Worm (Caenorhabditis elegans) whole organism, late embryonic: ENCODE results near the gene T01C1.4.

ENCODE experiments used
- C38D4.7 ChIP-seq: fragments of 200-800 bp; sonication (Bioruptor generic); optimal IDR thresholded peaks from 2 replicates; lab custom pipeline; 2018; ENCODE audit warnings: mild to moderate bottlenecking, missing genetic modification characterization, moderate library complexity, missing compliant biosample characterization
- K02D7.2 ChIP-seq: sonication (generic microtip); optimal IDR thresholded peaks from 2 replicates; lab custom pipeline; 2017; ENCODE audit warnings: mild to moderate bottlenecking, missing genetic modification characterization, missing compliant biosample characterization
- K09A11.1 ChIP-seq: sonication (generic microtip); optimal IDR thresholded peaks from 2 replicates; lab custom pipeline; 2017; ENCODE audit warnings: antibody characterized with exemption, mild to moderate bottlenecking, missing genetic modification characterization, missing compliant biosample characterization; ENCODE audit not compliant: insufficient read depth
- T23F11.4 ChIP-seq: fragments of 200-800 bp; sonication (Bioruptor generic); optimal IDR thresholded peaks from 2 replicates; lab custom pipeline; 2018; ENCODE audit warnings: mild to moderate bottlenecking, missing genetic modification characterization, missing compliant biosample characterization
- Y22D7AL.16 ChIP-seq: sonication (generic microtip); optimal IDR thresholded peaks from 2 replicates; lab custom pipeline; 2016; ENCODE audit warnings: missing genetic modification characterization, missing compliant biosample characterization
- ahr-1 ChIP-seq: sonication (generic microtip); optimal IDR thresholded peaks from 2 replicates; lab custom pipeline; 2016; ENCODE audit warnings: missing genetic modification characterization, missing compliant biosample characterization
- ceh-14 ChIP-seq: sonication (generic microtip); optimal IDR thresholded peaks from 2 replicates; lab custom pipeline; 2016; ENCODE audit warnings: missing genotype, missing genetic modification characterization, missing compliant biosample characterization
- ceh-19 ChIP-seq: fragments of 200-800 bp; sonication (Bioruptor generic); optimal IDR thresholded peaks from 2 replicates; lab custom pipeline; 2018; ENCODE audit warnings: mild to moderate bottlenecking, missing genetic modification characterization, missing compliant biosample characterization
- ceh-30 ChIP-seq: fragments of 150-350 bp; optimal IDR thresholded peaks from 2 replicates; lab custom pipeline; 2014; ENCODE audit warnings: missing biosample characterization, missing genetic modification characterization
- ceh-34 ChIP-seq: sonication (generic microtip); optimal IDR thresholded peaks from 2 replicates; lab custom pipeline; 2016; ENCODE audit warnings: mild to moderate bottlenecking, missing genetic modification characterization, missing compliant biosample characterization
- ceh-48 ChIP-seq: sonication (generic microtip); optimal IDR thresholded peaks from 2 replicates; lab custom pipeline; 2016; ENCODE audit warnings: missing genetic modification characterization, inconsistent platforms, missing compliant biosample characterization
- ceh-9 ChIP-seq: sonication (generic microtip); optimal IDR thresholded peaks from 2 replicates; lab custom pipeline; 2016; ENCODE audit warnings: mild to moderate bottlenecking, missing genetic modification characterization, inconsistent platforms, missing compliant biosample characterization
- che-1 ChIP-seq: sonication (generic microtip); optimal IDR thresholded peaks from 2 replicates; lab custom pipeline; 2016; ENCODE audit warnings: mild to moderate bottlenecking, missing genetic modification characterization, missing compliant biosample characterization
- elt-2 ChIP-seq: sonication (generic microtip); optimal IDR thresholded peaks from 2 replicates; lab custom pipeline; 2016; ENCODE audit warnings: missing genetic modification reagents, missing genetic modification characterization, missing compliant biosample characterization
- eyg-1 ChIP-seq: sonication (generic microtip); optimal IDR thresholded peaks from 2 replicates; lab custom pipeline; 2016; ENCODE audit warnings: missing genotype, missing genetic modification characterization, missing compliant biosample characterization
- fax-1 ChIP-seq: sonication (generic microtip); optimal IDR thresholded peaks from 2 replicates; lab custom pipeline; 2016; ENCODE audit warnings: missing genotype, missing genetic modification characterization, missing compliant biosample characterization
- gmeb-2 ChIP-seq: sonication (generic microtip); optimal IDR thresholded peaks from 2 replicates; lab custom pipeline; 2016; ENCODE audit warnings: missing genetic modification characterization, inconsistent platforms, missing compliant biosample characterization
- hlh-13 ChIP-seq: fragments of 200-800 bp; sonication (Bioruptor generic); optimal IDR thresholded peaks from 2 replicates; lab custom pipeline; 2018; ENCODE audit warnings: mild to moderate bottlenecking, missing genetic modification characterization, missing compliant biosample characterization
- hlh-30 ChIP-seq: sonication (generic microtip); optimal IDR thresholded peaks from 2 replicates; lab custom pipeline; 2017; ENCODE audit warnings: antibody characterized with exemption, missing genetic modification characterization, missing compliant biosample characterization; ENCODE audit not compliant: insufficient read depth
- hlh-8 ChIP-seq: sonication (generic microtip); optimal IDR thresholded peaks from 2 replicates; lab custom pipeline; 2016; ENCODE audit warnings: missing genotype, missing genetic modification characterization, missing compliant biosample characterization
- lin-11 ChIP-seq: fragments of 200-800 bp; sonication (Bioruptor generic); optimal IDR thresholded peaks from 2 replicates; lab custom pipeline; 2018; ENCODE audit warnings: mild to moderate bottlenecking, missing genetic modification characterization, missing compliant biosample characterization
- nfya-1 ChIP-seq: sonication (generic microtip); optimal IDR thresholded peaks from 2 replicates; lab custom pipeline; 2017; ENCODE audit warnings: missing genetic modification characterization, mild to moderate bottlenecking, missing compliant biosample characterization, antibody characterized with exemption, moderate library complexity
- odd-2 ChIP-seq: sonication (generic microtip); optimal IDR thresholded peaks from 2 replicates; lab custom pipeline; 2017; ENCODE audit warnings: antibody characterized with exemption, mild to moderate bottlenecking, missing genetic modification characterization, missing compliant biosample characterization
- pag-3 ChIP-seq: sonication (generic microtip); optimal IDR thresholded peaks from 2 replicates; lab custom pipeline; 2016; ENCODE audit warnings: missing compliant biosample characterization, missing genetic modification characterization, borderline replicate concordance
- pat-9 ChIP-seq: fragments of 200-800 bp; sonication (Bioruptor generic); optimal IDR thresholded peaks from 2 replicates; lab custom pipeline; 2018; ENCODE audit warnings: mild to moderate bottlenecking, missing genetic modification characterization, moderate library complexity, missing compliant biosample characterization
- pha-2 ChIP-seq: sonication (generic microtip); optimal IDR thresholded peaks from 2 replicates; lab custom pipeline; 2017; ENCODE audit warnings: mild to moderate bottlenecking, missing genetic modification characterization, missing compliant biosample characterization
- ref-2 ChIP-seq: sonication (generic microtip); optimal IDR thresholded peaks from 2 replicates; lab custom pipeline; 2016; ENCODE audit warnings: missing genetic modification characterization, missing compliant biosample characterization
- sdc-2 ChIP-seq: sonication (generic microtip); optimal IDR thresholded peaks from 2 replicates; lab custom pipeline; 2016; ENCODE audit warnings: missing genotype, missing genetic modification characterization, missing compliant biosample characterization
- sox-2 ChIP-seq: fragments of 200-800 bp; sonication (Bioruptor generic); IDR thresholded peaks from 2 replicates; pipeline ENCODE4 v1.3.6; 2022; ENCODE audit warnings: missing genetic modification reagents, missing genetic modification characterization, missing compliant biosample characterization
- tbx-2 ChIP-seq: sonication (generic microtip); optimal IDR thresholded peaks from 2 replicates; lab custom pipeline; 2016; ENCODE audit warnings: missing genetic modification characterization, missing compliant biosample characterization
- ttx-3 ChIP-seq: sonication (generic microtip); optimal IDR thresholded peaks from 2 replicates; lab custom pipeline; 2016; ENCODE audit warnings: missing genetic modification reagents, missing genetic modification characterization, missing compliant biosample characterization
- unc-3 ChIP-seq, 2 experiments: fragments of 200-800 bp in 1 of 2; sonication (Bioruptor generic) in 1 of 2; sonication (generic microtip) in 1 of 2; conservative IDR thresholded peaks in 1 of 2; optimal IDR thresholded peaks in 1 of 2; 2 replicates each; pipeline versions ENCODE4 v1.3.6 to Lab custom; 2016 to 2022; ENCODE audit warnings: missing compliant biosample characterization in 2 of 2, missing genetic modification characterization in 2 of 2, missing genetic modification reagents in 1 of 2
- unc-42 ChIP-seq: sonication (generic microtip); optimal IDR thresholded peaks from 2 replicates; lab custom pipeline; 2016; ENCODE audit warnings: missing genotype, missing genetic modification characterization, missing compliant biosample characterization
- unc-55 ChIP-seq: sonication (generic microtip); optimal IDR thresholded peaks from 2 replicates; lab custom pipeline; 2017; ENCODE audit warnings: missing biosample characterization, missing genetic modification reagents, missing genetic modification characterization
- unc-86 ChIP-seq: sonication (generic microtip); optimal IDR thresholded peaks from 2 replicates; lab custom pipeline; 2016; ENCODE audit warnings: missing genetic modification characterization, missing compliant biosample characterization

T01C1.4 gene

ce11 chrX:10756185-10756584 is 39.3 kb upstream of the T01C1.4 start:
- TF ChIP-seq ttx-3 (tag; lab: Kevin White, UChicago) (no peak), sdc-2 (peak; percentile 94), ceh-14 (no peak), ceh-34 (no peak), nfya-1 (tag; lab: Kevin White, UChicago) (no peak)

- peak; percentile 95 for TF ChIP-seq elt-2
- TF ChIP-seq odd-2 (tag; lab: Kevin White, UChicago), result no peak
- TF ChIP-seq, all 69 proteins: peak for 1
Measured at ce11 chrX:10754532-10754931, 37.6 kb upstream of the T01C1.4 start.

- TF ChIP-seq gmeb-2 (tag; lab: Kevin White, UChicago), result no peak
- TF ChIP-seq hlh-13 (GFP tag; lab: Kevin White, UChicago), result no peak
- TF ChIP-seq unc-42 (tag; lab: Kevin White, UChicago), result no peak
- TF ChIP-seq ahr-1 (tag; lab: Kevin White, UChicago), result no peak
- TF ChIP-seq sdc-2, result no peak
- TF ChIP-seq tbx-2 (tag; lab: Kevin White, UChicago), result no peak
- no peak for TF ChIP-seq K09A11.1
- TF ChIP-seq, all 69 proteins: peak for 0
Measured at ce11 chrX:10753403-10753802, 36.5 kb upstream of the T01C1.4 start, which contains the start of gene R07A4.3. Gene R07A4.3 (plus strand): TSS chrX:10753703.

- TF ChIP-seq lin-11 (tag; lab: Kevin White, UChicago), result no peak
- no peak for TF ChIP-seq eyg-1
- no peak for TF ChIP-seq unc-86 (tag; lab: Kevin White, UChicago)
- no peak for TF ChIP-seq K02D7.2 (tag; lab: Kevin White, UChicago)
- no peak for TF ChIP-seq ref-2
- no peak for TF ChIP-seq pag-3
Measured at ce11 chrX:10748145-10748544, 31.2 kb upstream of the T01C1.4 start.

- TF ChIP-seq T23F11.4 (no peak), hlh-8 (no peak), ceh-48 (tag; lab: Kevin White, UChicago) (no peak), pha-2 (tag; lab: Kevin White, UChicago) (no peak), unc-3 (GFP tag; conservative IDR thresholded peaks at IDR 0.05; lab: Robert Waterston, UW) (no peak), unc-3 (tag; optimal IDR thresholded peaks at IDR 0.05; lab: Kevin White, UChicago) (no peak), K02D7.2 (tag; lab: Kevin White, UChicago) (no peak), unc-55 (GFP tag; lab: Kevin White, UChicago) (no peak), Y22D7AL.16 (tag; lab: Kevin White, UChicago) (no peak), che-1 (tag; lab: Kevin White, UChicago) (no peak), elt-2 (no peak), fax-1 (tag; lab: Kevin White, UChicago) (no peak), sox-2 (no peak), ceh-30 (tag; lab: Kevin White, UChicago) (no peak), pat-9 (tag; lab: Kevin White, UChicago) (no peak), ceh-9 (tag; lab: Kevin White, UChicago) (no peak), gmeb-2 (tag; lab: Kevin White, UChicago) (no peak), hlh-30 (no peak), sdc-2 (no peak), ceh-19 (no peak), C38D4.7 (no peak)
- TF ChIP-seq, all 69 proteins: peak for 0
Measured at ce11 chrX:10746388-10746787, 29.5 kb upstream of the T01C1.4 start, which contains the start of gene R07A4.2. Gene R07A4.2 (minus strand): TSS chrX:10746488.
